Worm (Caenorhabditis elegans) whole organism, early embryonic: Measurements from ENCODE around the gene srx-38.

ENCODE experiments used
- B0310.2 ChIP-seq: sonication (generic microtip); optimal IDR thresholded peaks from 2 replicates; lab custom pipeline; 2016; ENCODE audit warnings: mild to moderate bottlenecking, missing genetic modification characterization, missing compliant biosample characterization
- F13C5.2 ChIP-seq: sonication (generic microtip); optimal IDR thresholded peaks from 2 replicates; lab custom pipeline; 2017; ENCODE audit warnings: mild to moderate bottlenecking, missing genetic modification characterization, inconsistent platforms, missing compliant biosample characterization
- aly-1 ChIP-seq: sonication (generic microtip); optimal IDR thresholded peaks from 2 replicates; lab custom pipeline; 2016; ENCODE audit warnings: missing genetic modification characterization, missing compliant biosample characterization
- ama-1 ChIP-seq: fragments of 150-350 bp; optimal IDR thresholded peaks from 2 replicates; lab custom pipeline; 2014
- ceh-13 ChIP-seq: fragments of 200-800 bp; sonication (Bioruptor generic); optimal IDR thresholded peaks from 2 replicates; lab custom pipeline; 2018; ENCODE audit warnings: mild to moderate bottlenecking, missing genetic modification characterization, missing compliant biosample characterization
- ceh-36 ChIP-seq: sonication (generic microtip); optimal IDR thresholded peaks from 2 replicates; lab custom pipeline; 2016; ENCODE audit warnings: missing genetic modification characterization, inconsistent platforms, missing compliant biosample characterization
- ets-7 ChIP-seq: sonication (generic microtip); optimal IDR thresholded peaks from 2 replicates; lab custom pipeline; 2016; ENCODE audit warnings: missing genotype, missing genetic modification characterization, missing compliant biosample characterization
- flt-1 ChIP-seq: fragments of 200-800 bp; sonication (Bioruptor generic); IDR thresholded peaks from 2 replicates; pipeline ENCODE4 v1.3.6; 2022; ENCODE audit warnings: missing genetic modification characterization, missing compliant biosample characterization
- hmbx-1 ChIP-seq: sonication (generic microtip); optimal IDR thresholded peaks from 2 replicates; lab custom pipeline; 2016; ENCODE audit warnings: mild to moderate bottlenecking, missing genetic modification characterization, missing compliant biosample characterization
- hmg-4 ChIP-seq: fragments of 200-800 bp; sonication (Bioruptor generic); optimal IDR thresholded peaks from 2 replicates; lab custom pipeline; 2018; ENCODE audit warnings: mild to moderate bottlenecking, missing genetic modification characterization, missing compliant biosample characterization
- hnd-1 ChIP-seq: sonication (generic microtip); optimal IDR thresholded peaks from 2 replicates; lab custom pipeline; 2016; ENCODE audit warnings: missing genetic modification characterization, missing compliant biosample characterization
- pes-1 ChIP-seq: fragments of 200-800 bp; sonication (Bioruptor generic); IDR thresholded peaks from 2 replicates; pipeline ENCODE4 v1.3.6; 2022; ENCODE audit warnings: missing genetic modification reagents, missing genetic modification characterization, missing compliant biosample characterization
- scrt-1 ChIP-seq: fragments of 200-800 bp; sonication (Bioruptor generic); IDR thresholded peaks from 2 replicates; pipeline ENCODE4 v1.3.6; 2022; ENCODE audit warnings: missing genetic modification characterization, missing compliant biosample characterization
- sea-1 ChIP-seq: fragments of 200-800 bp; sonication (Bioruptor generic); conservative IDR thresholded peaks from 2 replicates; pipeline ENCODE4 v1.3.6; 2022; ENCODE audit warnings: missing genetic modification characterization, missing compliant biosample characterization
- tbx-11 ChIP-seq: fragments of 200-800 bp; sonication (Bioruptor generic); IDR thresholded peaks from 2 replicates; pipeline ENCODE4 v1.3.6; 2022; ENCODE audit warnings: missing genetic modification characterization, missing compliant biosample characterization
- tbx-37 ChIP-seq: fragments of 200-800 bp; sonication (Bioruptor generic); conservative IDR thresholded peaks from 2 replicates; pipeline ENCODE4 v1.3.6; 2022; ENCODE audit warnings: missing genetic modification reagents, missing genetic modification characterization, missing compliant biosample characterization
- tra-4 ChIP-seq: sonication (generic microtip); optimal IDR thresholded peaks from 2 replicates; lab custom pipeline; 2017; ENCODE audit warnings: missing genetic modification characterization, missing compliant biosample characterization

srx-38 gene

DNA sequence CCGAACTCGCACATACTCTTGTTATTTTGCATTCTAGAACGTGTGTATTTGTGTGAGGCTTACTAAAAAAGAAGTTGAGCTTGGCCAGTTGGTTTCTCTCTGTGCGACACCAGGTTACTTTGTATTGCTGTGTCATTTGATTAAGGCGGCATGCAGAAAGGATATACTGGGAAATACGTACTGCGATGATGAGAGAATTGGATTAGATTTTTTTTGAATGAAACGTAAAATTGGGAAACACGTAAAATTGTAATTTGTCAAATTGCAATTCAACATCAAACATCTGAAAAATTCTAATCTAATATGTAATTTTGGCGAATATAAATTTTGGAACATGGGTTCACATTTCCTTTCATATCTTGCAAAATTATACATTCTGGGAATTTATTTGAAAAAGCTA, 11.6 kb downstream of the srx-38 start, which contains the start of gene srh-129:
srh-129 (minus strand) TSS at position 101 of the 400 bp plus-strand sequence.
- TF ChIP-seq F13C5.2 (tag; lab: Kevin White, UChicago) = no peak
- TF ChIP-seq ceh-36 (tag; lab: Kevin White, UChicago) = no peak
- no peak for TF ChIP-seq ama-1 (lab: Kevin White, UChicago)
- no peak for TF ChIP-seq flt-1 (GFP tag; lab: Robert Waterston, UW)

DNA sequence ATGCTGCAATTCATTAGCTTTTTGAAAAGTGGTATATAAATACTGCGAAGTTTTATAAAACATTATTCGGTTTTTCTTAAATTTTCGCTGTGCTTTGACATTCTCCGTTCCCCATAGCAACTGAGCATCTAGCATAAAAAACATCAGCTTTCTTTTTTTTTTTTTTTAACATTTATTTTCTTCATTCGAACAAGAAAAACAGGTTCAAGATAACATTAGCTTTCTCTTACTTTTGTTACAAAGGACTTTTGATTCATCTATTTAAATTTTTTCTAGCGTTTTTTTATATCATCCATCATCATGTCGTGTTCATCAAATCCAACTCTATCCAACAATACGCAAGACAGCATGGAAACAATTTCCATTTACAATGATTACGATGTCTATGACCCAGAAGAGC, 17.5 kb downstream of the srx-38 start, which contains the start of gene F14F9.3:
F14F9.3 (plus strand) TSS at position 301 of the 400 bp plus-strand sequence.
- TF ChIP-seq hmg-4 = no peak
- TF ChIP-seq tbx-37 = no peak
- TF ChIP-seq ceh-36 (tag; lab: Kevin White, UChicago) = no peak
- no peak for TF ChIP-seq tra-4 (tag; lab: Kevin White, UChicago)
- TF ChIP-seq ama-1 (lab: Kevin White, UChicago) = no peak
- no peak for TF ChIP-seq sea-1 (GFP tag; lab: Robert Waterston, UW)
- no peak for TF ChIP-seq tbx-11 (GFP tag; lab: Robert Waterston, UW)
- no peak for TF ChIP-seq F13C5.2 (tag; lab: Kevin White, UChicago)
- TF ChIP-seq pes-1 (GFP tag; lab: Robert Waterston, UW) = no peak
- no peak for TF ChIP-seq ceh-13 (GFP tag; lab: Kevin White, UChicago)
- no peak for TF ChIP-seq aly-1 (tag; lab: Kevin White, UChicago)
- no peak for TF ChIP-seq hmbx-1 (tag; lab: Kevin White, UChicago)
- no peak for TF ChIP-seq flt-1 (GFP tag; lab: Robert Waterston, UW)
- no peak for TF ChIP-seq hnd-1 (tag; lab: Kevin White, UChicago)
- TF ChIP-seq ets-7 = no peak
- no peak for TF ChIP-seq B0310.2 (tag; lab: Kevin White, UChicago)
- no peak for TF ChIP-seq scrt-1 (GFP tag; lab: Robert Waterston, UW)

DNA sequence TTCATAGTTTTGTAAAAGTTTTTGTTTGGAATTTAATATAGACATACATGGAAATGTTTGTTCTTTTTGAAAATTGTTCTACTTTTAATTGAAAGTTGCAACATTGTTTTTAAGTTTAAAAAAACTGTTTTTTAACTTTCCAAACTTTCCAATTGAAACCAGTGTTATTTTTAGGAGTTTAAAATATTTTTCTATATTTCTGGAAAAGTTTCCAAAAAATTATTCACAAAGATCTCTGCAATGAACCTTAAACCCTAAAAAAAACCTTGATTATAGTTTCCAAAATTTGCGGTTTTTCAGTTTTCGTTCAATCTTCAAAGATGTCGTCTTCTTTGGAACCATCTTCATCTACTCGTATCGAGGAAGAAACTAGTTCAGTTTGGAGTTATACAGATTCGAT, 23.0 kb downstream of the srx-38 start, which contains the start of gene F14F9.4:
F14F9.4 (plus strand) TSS at position 301 of the 400 bp plus-strand sequence.
- TF ChIP-seq hmg-4 (no peak), ceh-36 (tag; lab: Kevin White, UChicago) (no peak), pes-1 (GFP tag; lab: Robert Waterston, UW) (no peak)

DNA sequence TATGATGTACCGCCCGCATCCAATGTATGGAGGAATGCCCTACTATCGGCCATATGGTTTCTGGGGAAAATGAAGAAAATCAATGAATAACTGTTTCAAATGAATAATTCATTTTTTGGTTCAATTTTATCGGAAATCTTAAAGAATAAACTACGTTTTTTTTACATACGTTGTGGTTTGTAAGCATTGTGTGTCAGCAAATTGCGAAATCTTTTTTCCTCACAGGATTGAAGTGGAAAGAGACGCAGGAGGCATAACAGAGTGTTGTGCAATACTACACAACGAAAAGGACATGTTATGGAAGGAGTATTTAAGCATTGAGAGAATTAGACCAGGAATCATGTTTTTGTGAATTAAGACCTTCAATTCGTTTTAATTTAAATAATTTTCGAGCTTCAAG, 24.0 kb downstream of the srx-38 start:
- TF ChIP-seq sea-1 (GFP tag; lab: Robert Waterston, UW) (no peak), tbx-37 (no peak), hmbx-1 (tag; lab: Kevin White, UChicago) (no peak), hmg-4 (no peak), ama-1 (lab: Kevin White, UChicago) (no peak), scrt-1 (GFP tag; lab: Robert Waterston, UW) (no peak), ceh-36 (tag; lab: Kevin White, UChicago) (no peak), pes-1 (GFP tag; lab: Robert Waterston, UW) (no peak), hnd-1 (tag; lab: Kevin White, UChicago) (no peak), F13C5.2 (tag; lab: Kevin White, UChicago) (no peak), tra-4 (tag; lab: Kevin White, UChicago) (no peak), ets-7 (no peak), flt-1 (GFP tag; lab: Robert Waterston, UW) (no peak)

DNA sequence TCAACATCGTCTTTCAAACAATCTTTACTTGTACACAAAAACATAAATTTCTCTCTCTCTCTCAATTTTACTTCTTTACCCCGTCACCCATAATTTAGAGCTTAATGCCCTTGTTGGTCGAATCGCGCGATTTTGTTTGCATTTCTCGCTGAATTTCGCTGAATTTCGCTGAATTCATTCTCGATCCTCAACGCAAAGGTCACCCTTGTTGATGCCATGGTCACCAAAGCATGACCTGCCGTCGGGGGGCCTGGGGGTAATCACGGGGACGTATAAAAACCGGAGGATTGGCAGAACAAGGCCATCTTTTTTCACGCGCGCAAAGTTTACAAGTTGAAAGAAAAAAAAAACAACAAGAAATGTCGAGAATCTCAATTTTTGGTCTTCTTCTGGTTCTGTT, 25.4 kb downstream of the srx-38 start, which contains the start of gene F14F9.8:
F14F9.8 (plus strand) TSS at position 301 of the 400 bp plus-strand sequence.
- TF ChIP-seq B0310.2 (tag; lab: Kevin White, UChicago) (no peak), pes-1 (GFP tag; lab: Robert Waterston, UW) (no peak), hnd-1 (tag; lab: Kevin White, UChicago) (no peak), aly-1 (tag; lab: Kevin White, UChicago) (no peak), sea-1 (GFP tag; lab: Robert Waterston, UW) (no peak), hmg-4 (no peak), F13C5.2 (tag; lab: Kevin White, UChicago) (no peak), ceh-13 (GFP tag; lab: Kevin White, UChicago) (no peak), tbx-11 (GFP tag; lab: Robert Waterston, UW) (no peak), scrt-1 (GFP tag; lab: Robert Waterston, UW) (no peak), hmbx-1 (tag; lab: Kevin White, UChicago) (no peak), tbx-37 (no peak), tra-4 (tag; lab: Kevin White, UChicago) (no peak), flt-1 (GFP tag; lab: Robert Waterston, UW) (no peak), ceh-36 (tag; lab: Kevin White, UChicago) (no peak)

DNA sequence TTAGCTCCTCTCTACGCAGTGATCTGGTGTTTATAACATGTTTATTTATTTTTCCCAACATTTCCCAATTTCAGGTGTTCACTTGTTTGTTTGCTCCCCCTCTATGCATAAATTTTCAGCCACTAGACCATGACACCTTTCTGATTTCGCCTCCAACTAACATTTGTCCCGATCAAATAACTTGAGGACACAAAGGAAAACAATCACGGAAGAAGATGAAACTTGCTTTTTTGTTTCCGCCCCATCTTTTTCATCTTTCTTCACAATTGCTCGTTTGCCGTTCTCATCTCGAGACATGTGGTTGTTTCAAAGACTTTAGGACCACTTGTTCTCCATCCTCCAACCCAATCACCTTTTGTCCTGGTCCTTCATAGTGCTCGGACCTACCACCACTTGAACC, 28.6 kb downstream of the srx-38 start, which contains the start of gene F14F9.5:
F14F9.5 (plus strand) TSS at position 301 of the 400 bp plus-strand sequence.
- no peak for TF ChIP-seq ceh-36 (tag; lab: Kevin White, UChicago)

ce11 chrV:5119679-5120078, 35.7 kb downstream of the srx-38 start, which contains the start of gene sid-1:
Gene sid-1, plus strand, starts transcription at chrV:5119970.
- TF ChIP-seq hnd-1 (tag; lab: Kevin White, UChicago) (no peak), hmbx-1 (tag; lab: Kevin White, UChicago) (no peak), aly-1 (tag; lab: Kevin White, UChicago) (no peak), pes-1 (GFP tag; lab: Robert Waterston, UW) (no peak), tbx-11 (GFP tag; lab: Robert Waterston, UW) (no peak)

DNA sequence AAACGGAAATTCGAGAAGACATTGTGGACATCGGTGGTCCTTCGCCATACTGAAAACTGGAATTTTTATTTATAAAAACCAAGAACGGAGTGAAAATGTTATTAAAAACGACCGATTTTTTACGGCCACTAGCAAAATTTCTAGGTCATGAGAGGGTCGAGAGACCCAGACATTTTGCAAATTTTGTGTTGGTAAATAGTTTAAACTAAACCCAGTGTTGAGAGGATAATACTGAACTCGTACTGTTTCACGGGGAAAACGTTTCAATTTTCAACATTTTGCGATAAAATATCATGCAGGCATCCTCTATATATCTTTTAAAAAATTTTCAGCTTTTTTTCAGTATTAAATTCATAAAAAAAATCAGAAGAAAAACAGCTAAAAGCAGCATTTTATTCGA, 36.3 kb downstream of the srx-38 start, which contains the start of gene C04F5.9:
C04F5.9 (minus strand) TSS at position 101 of the 400 bp plus-strand sequence.
- TF ChIP-seq ets-7 = no peak
- no peak for TF ChIP-seq flt-1 (GFP tag; lab: Robert Waterston, UW)
- TF ChIP-seq scrt-1 (GFP tag; lab: Robert Waterston, UW) = no peak
